Fruit fly (Drosophila melanogaster) whole organism, embryonic: ENCODE data around the gene CG5056.

Experiments
- Atf-2 ChIP-seq: fragments of 200-800 bp; sonication (Bioruptor generic); optimal IDR thresholded peaks from 2 replicates; lab custom pipeline; 2016; ENCODE audit warnings: missing biosample characterization, missing genetic modification characterization
- BtbVII ChIP-seq: fragments of 200-800 bp; sonication (Bioruptor generic); optimal IDR thresholded peaks from 3 replicates; lab custom pipeline; 2017; ENCODE audit warnings: missing biosample characterization, mild to moderate bottlenecking, missing genetic modification characterization
- CG10366 ChIP-seq: fragments of 200-800 bp; sonication (Bioruptor generic); IDR thresholded peaks from 2 replicates; pipeline ENCODE4 v1.3.6; 2022; ENCODE audit warnings: missing biosample characterization, missing genetic modification characterization
- CG10979 ChIP-seq: fragments of 200-800 bp; sonication (Bioruptor generic); optimal IDR thresholded peaks from 2 replicates; lab custom pipeline; 2018; ENCODE audit warnings: missing biosample characterization, mild to moderate bottlenecking, missing genetic modification characterization, moderate library complexity
- CG14014 ChIP-seq: fragments of 200-800 bp; sonication (Bioruptor generic); IDR thresholded peaks from 2 replicates; pipeline ENCODE4 v1.3.6; 2022; ENCODE audit warnings: missing biosample characterization, missing genetic modification characterization
- CG14050 ChIP-seq: fragments of 200-800 bp; sonication (Bioruptor generic); IDR thresholded peaks from 3 replicates; pipeline ENCODE4 v1.3.6; 2022; ENCODE audit warnings: missing biosample characterization, missing genetic modification characterization
- CG14441 ChIP-seq: fragments of 200-800 bp; sonication (Bioruptor generic); IDR thresholded peaks from 2 replicates; pipeline ENCODE4 v1.3.6; 2022; ENCODE audit warnings: missing biosample characterization, missing genetic modification characterization
- CG15601 ChIP-seq: fragments of 200-800 bp; sonication (Bioruptor generic); optimal IDR thresholded peaks from 3 replicates; lab custom pipeline; 2019; ENCODE audit warnings: missing biosample characterization, mild to moderate bottlenecking, missing genetic modification characterization, moderate library complexity
- CG17385 ChIP-seq: fragments of 200-800 bp; sonication (Bioruptor generic); optimal IDR thresholded peaks from 3 replicates; lab custom pipeline; 2018; ENCODE audit warnings: missing biosample characterization, mild to moderate bottlenecking, missing genetic modification characterization
- CG2889 ChIP-seq: fragments of 200-800 bp; sonication (Bioruptor generic); IDR thresholded peaks from 3 replicates; pipeline ENCODE4 v1.3.6; 2022; ENCODE audit warnings: missing biosample characterization, missing genetic modification characterization
- CG3281 ChIP-seq: fragments of 200-800 bp; sonication (Bioruptor generic); optimal IDR thresholded peaks from 3 replicates; lab custom pipeline; 2017; ENCODE audit warnings: missing biosample characterization, mild to moderate bottlenecking, missing genetic modification characterization
- CG33557 ChIP-seq: fragments of 200-800 bp; sonication (Bioruptor generic); optimal IDR thresholded peaks from 2 replicates; lab custom pipeline; 2019; ENCODE audit warnings: missing biosample characterization, mild to moderate bottlenecking, missing genetic modification characterization, moderate library complexity
- CG4282 ChIP-seq: fragments of 200-800 bp; sonication (Bioruptor generic); optimal IDR thresholded peaks from 2 replicates; lab custom pipeline; 2016; ENCODE audit warnings: missing biosample characterization, missing genetic modification characterization
- CG5953 ChIP-seq: fragments of 200-800 bp; sonication (Bioruptor generic); IDR thresholded peaks from 2 replicates; pipeline ENCODE4 v1.3.6; 2022; ENCODE audit warnings: missing biosample characterization, missing genetic modification characterization
- CG6791 ChIP-seq: fragments of 200-800 bp; sonication (Bioruptor generic); IDR thresholded peaks from 3 replicates; pipeline ENCODE4 v1.3.6; 2022; ENCODE audit warnings: missing biosample characterization, missing genetic modification characterization; ENCODE audit not compliant: partially characterized antibody
- CG8359 ChIP-seq: fragments of 200-800 bp; sonication (Bioruptor generic); optimal IDR thresholded peaks from 2 replicates; lab custom pipeline; 2017; ENCODE audit warnings: missing biosample characterization, mild to moderate bottlenecking, missing genetic modification characterization, borderline replicate concordance
- CG8388 ChIP-seq: fragments of 200-800 bp; sonication (Bioruptor generic); optimal IDR thresholded peaks from 2 replicates; lab custom pipeline; 2019; ENCODE audit warnings: missing biosample characterization, mild to moderate bottlenecking, missing genetic modification characterization, moderate library complexity
- CG9215 ChIP-seq: fragments of 200-800 bp; sonication (Bioruptor generic); IDR thresholded peaks from 2 replicates; pipeline ENCODE4 v1.3.6; 2022; ENCODE audit warnings: missing biosample characterization, missing genetic modification characterization
- CoRest ChIP-seq: fragments of 200-800 bp; sonication (Bioruptor generic); optimal IDR thresholded peaks from 3 replicates; lab custom pipeline; 2018; ENCODE audit warnings: missing biosample characterization, mild to moderate bottlenecking, missing genetic modification characterization, moderate library complexity
- Dp ChIP-seq: fragments of 200-800 bp; sonication (Bioruptor generic); optimal IDR thresholded peaks from 2 replicates; lab custom pipeline; 2018; ENCODE audit warnings: missing biosample characterization, mild to moderate bottlenecking, missing genetic modification characterization, moderate library complexity
- Fer3 ChIP-seq: fragments of 200-800 bp; sonication (Bioruptor generic); optimal IDR thresholded peaks from 2 replicates; lab custom pipeline; 2018; ENCODE audit warnings: missing biosample characterization, mild to moderate bottlenecking, missing genetic modification characterization, moderate library complexity
- HLH4C ChIP-seq: fragments of 200-800 bp; sonication (Bioruptor generic); IDR thresholded peaks from 3 replicates; pipeline ENCODE4 v1.3.6; 2022; ENCODE audit warnings: missing biosample characterization, missing genetic modification characterization; ENCODE audit not compliant: partially characterized antibody
- Hr51 ChIP-seq, 2 experiments: fragments of 200-800 bp; sonication (Bioruptor generic); optimal IDR thresholded peaks; 2 replicates in 1 of 2; 3 replicates in 1 of 2; lab custom pipeline; 2016 to 2018; ENCODE audit warnings: missing biosample characterization in 2 of 2, missing genetic modification characterization in 2 of 2, mild to moderate bottlenecking in 1 of 2, moderate library complexity in 1 of 2
- Lhr ChIP-seq: fragments of 200-800 bp; sonication (Bioruptor generic); optimal IDR thresholded peaks from 3 replicates; lab custom pipeline; 2017; ENCODE audit warnings: mild to moderate bottlenecking, missing biosample characterization, missing genetic modification reagents, missing genetic modification characterization
- PHDP ChIP-seq: fragments of 200-800 bp; sonication (Bioruptor generic); optimal IDR thresholded peaks from 3 replicates; lab custom pipeline; 2018; ENCODE audit warnings: missing biosample characterization, mild to moderate bottlenecking, missing genetic modification characterization, moderate library complexity
- Sox102F ChIP-seq: fragments of 200-800 bp; sonication (Bioruptor generic); optimal IDR thresholded peaks from 2 replicates; lab custom pipeline; 2018; ENCODE audit warnings: missing biosample characterization, mild to moderate bottlenecking, missing genetic modification characterization, moderate library complexity
- Taf1 ChIP-seq: fragments of 200-800 bp; sonication (Bioruptor generic); IDR thresholded peaks from 2 replicates; pipeline ENCODE4 v1.3.6; 2022; ENCODE audit warnings: missing biosample characterization, missing genetic modification characterization
- ac ChIP-seq: fragments of 200-800 bp; sonication (Bioruptor generic); optimal IDR thresholded peaks from 3 replicates; lab custom pipeline; 2017; ENCODE audit warnings: missing biosample characterization, mild to moderate bottlenecking, missing genetic modification characterization
- al ChIP-seq: fragments of 200-800 bp; sonication (Bioruptor generic); IDR thresholded peaks from 2 replicates; pipeline ENCODE4 v1.3.6; 2022; ENCODE audit warnings: missing biosample characterization, missing genetic modification characterization
- az2 ChIP-seq: fragments of 200-800 bp; sonication (Bioruptor generic); optimal IDR thresholded peaks from 3 replicates; lab custom pipeline; 2016; ENCODE audit warnings: missing biosample characterization, missing genetic modification characterization
- bigmax ChIP-seq: fragments of 200-800 bp; sonication (Bioruptor generic); optimal IDR thresholded peaks from 2 replicates; lab custom pipeline; 2018; ENCODE audit warnings: missing biosample characterization, mild to moderate bottlenecking, missing genetic modification characterization
- br ChIP-seq: fragments of >200 bp; optimal IDR thresholded peaks from 2 replicates; lab custom pipeline; 2017
- chif ChIP-seq, 2 experiments: fragments of 200-800 bp; sonication (Bioruptor generic); optimal IDR thresholded peaks; 3 replicates each; lab custom pipeline; 2016; ENCODE audit warnings: missing biosample characterization in 2 of 2, missing genetic modification characterization in 2 of 2
- crol ChIP-seq: fragments of 200-800 bp; sonication (Bioruptor generic); IDR thresholded peaks from 2 replicates; pipeline ENCODE4 v1.3.6; 2022; ENCODE audit warnings: missing biosample characterization, missing genetic modification characterization
- cwo ChIP-seq: fragments of 200-800 bp; sonication (Bioruptor generic); optimal IDR thresholded peaks from 3 replicates; lab custom pipeline; 2017; ENCODE audit warnings: missing biosample characterization, missing genetic modification characterization, mild to moderate bottlenecking, moderate library complexity, missing genetic modification reagents
- danr ChIP-seq: fragments of 200-800 bp; sonication (Bioruptor generic); IDR thresholded peaks from 2 replicates; pipeline ENCODE4 v1.3.6; 2022; ENCODE audit warnings: missing biosample characterization, missing genetic modification characterization
- eve ChIP-seq, 2 experiments: fragments of >200 bp; optimal IDR thresholded peaks; 2 replicates each; lab custom pipeline; 2017; ENCODE audit warnings: missing biosample characterization in 2 of 2, missing genetic modification characterization in 2 of 2
- grn ChIP-seq: fragments of 200-800 bp; sonication (Bioruptor generic); optimal IDR thresholded peaks from 3 replicates; lab custom pipeline; 2017; ENCODE audit warnings: missing biosample characterization, missing genetic modification characterization
- hkb ChIP-seq, 2 experiments: fragments of 200-800 bp in 1 of 2; fragments of >200 bp in 1 of 2; sonication (Bioruptor generic) in 1 of 2; IDR thresholded peaks in 1 of 2; optimal IDR thresholded peaks in 1 of 2; 2 replicates each; pipeline versions ENCODE4 v1.3.6 to Lab custom; 2017 to 2022; ENCODE audit warnings: missing biosample characterization in 1 of 2, missing genetic modification characterization in 1 of 2
- kay ChIP-seq: fragments of 200-800 bp; sonication (Bioruptor generic); optimal IDR thresholded peaks from 2 replicates; lab custom pipeline; 2016; ENCODE audit warnings: missing biosample characterization, missing genetic modification characterization
- lilli ChIP-seq: fragments of 200-800 bp; sonication (Bioruptor generic); optimal IDR thresholded peaks from 3 replicates; lab custom pipeline; 2016; ENCODE audit warnings: missing biosample characterization, missing genetic modification characterization
- mam ChIP-seq: fragments of 200-800 bp; sonication (Bioruptor generic); optimal IDR thresholded peaks from 3 replicates; lab custom pipeline; 2016; ENCODE audit warnings: missing biosample characterization, missing genetic modification characterization
- nerfin-1 ChIP-seq: fragments of 200-800 bp; sonication (Bioruptor generic); optimal IDR thresholded peaks from 3 replicates; lab custom pipeline; 2019; ENCODE audit warnings: missing biosample characterization, mild to moderate bottlenecking, missing genetic modification characterization, moderate library complexity
- nerfin-2 ChIP-seq: fragments of 200-800 bp; sonication (Bioruptor generic); IDR thresholded peaks from 2 replicates; pipeline ENCODE4 v1.3.6; 2022; ENCODE audit warnings: missing biosample characterization, missing genetic modification characterization; ENCODE audit not compliant: partially characterized antibody
- pum ChIP-seq: fragments of 200-800 bp; sonication (Bioruptor generic); optimal IDR thresholded peaks from 2 replicates; lab custom pipeline; 2016; ENCODE audit warnings: missing biosample characterization, missing genetic modification characterization
- sob ChIP-seq: fragments of 200-800 bp; sonication (Bioruptor generic); IDR thresholded peaks from 2 replicates; pipeline ENCODE4 v1.3.6; 2022; ENCODE audit warnings: missing biosample characterization, missing genetic modification characterization
- trem ChIP-seq: fragments of 200-800 bp; optimal IDR thresholded peaks from 3 replicates; lab custom pipeline; 2019; ENCODE audit warnings: missing biosample characterization, mild to moderate bottlenecking, missing genetic modification characterization, moderate library complexity
- unc-4 ChIP-seq: fragments of 200-800 bp; sonication (Bioruptor generic); IDR thresholded peaks from 2 replicates; pipeline ENCODE4 v1.3.6; 2022; ENCODE audit warnings: missing biosample characterization, missing genetic modification characterization; ENCODE audit not compliant: partially characterized antibody
- vfl ChIP-seq: fragments of 200-800 bp; sonication (Bioruptor generic); optimal IDR thresholded peaks from 2 replicates; lab custom pipeline; 2016; ENCODE audit warnings: missing biosample characterization, missing genetic modification characterization
- z ChIP-seq: fragments of 200-800 bp; sonication (Bioruptor generic); IDR thresholded peaks from 3 replicates; pipeline ENCODE4 v1.3.6; 2022; ENCODE audit warnings: missing biosample characterization, missing genetic modification characterization
- zen ChIP-seq: fragments of 200-800 bp; sonication (Bioruptor generic); optimal IDR thresholded peaks from 3 replicates; lab custom pipeline; 2018; ENCODE audit warnings: missing biosample characterization, mild to moderate bottlenecking, missing genetic modification characterization, moderate library complexity

The CG5056 gene

dm6 chr2L:10342471-10342870, 24.0 kb upstream of the CG5056 start, which contains the start of gene Sps2 (continued):
- TF ChIP-seq Atf-2 (GFP tag; lab: Kevin White, UChicago) (no peak), unc-4 (peak; percentile 78), Sox102F (no peak), Fer3 (tag; lab: Kevin White, UChicago) (no peak), CG8359 (no peak), nerfin-2 (GFP tag; lab: Robert Waterston, UW) (no peak), Hr51 (GFP tag; optimal IDR thresholded peaks at IDR 0.05; lab: Kevin White, UChicago) (no peak), CG14050 (GFP tag; lab: Robert Waterston, UW) (no peak), CG5953 (no peak), BtbVII (GFP tag; lab: Kevin White, UChicago) (no peak), CoRest (tag; lab: Kevin White, UChicago) (no peak), nerfin-1 (tag; lab: Kevin White, UChicago) (no peak), chif (GFP tag; optimal IDR thresholded peaks at IDR 0.05; lab: Kevin White, UChicago) (no peak), CG14014 (GFP tag; lab: Robert Waterston, UW) (no peak), ac (GFP tag; lab: Kevin White, UChicago) (no peak), CG10366 (GFP tag; lab: Robert Waterston, UW) (no peak), CG4282 (GFP tag; lab: Kevin White, UChicago) (no peak), az2 (GFP tag; lab: Kevin White, UChicago) (no peak), Lhr (GFP tag; lab: Kevin White, UChicago) (no peak), zen (no peak), CG2889 (GFP tag; lab: Robert Waterston, UW) (no peak), CG33557 (no peak), br (no peak), CG17385 (no peak), CG8388 (peak; percentile 51), CG6791 (GFP tag; lab: Robert Waterston, UW) (peak; percentile 83), crol (no peak), kay (GFP tag; lab: Kevin White, UChicago) (no peak), CG3281 (GFP tag; lab: Kevin White, UChicago) (no peak), CG9215 (GFP tag; lab: Robert Waterston, UW) (no peak), grn (GFP tag; lab: Kevin White, UChicago) (peak; percentile 94), hkb (optimal IDR thresholded peaks at IDR 0.05; lab: Kevin White, UChicago) (no peak), hkb (GFP tag; IDR thresholded peaks at IDR 0.05; lab: Robert Waterston, UW) (no peak), trem (tag; lab: Kevin White, UChicago) (peak; percentile 27), bigmax (no peak), sob (GFP tag; lab: Robert Waterston, UW) (0 out of 2 replicates have a peak, but pooled peaks have one; percentile 30), vfl (GFP tag; lab: Kevin White, UChicago) (no peak), pum (GFP tag; lab: Kevin White, UChicago) (no peak), al (no peak), CG15601 (tag; lab: Kevin White, UChicago) (peak; percentile 30), lilli (GFP tag; lab: Kevin White, UChicago) (peak; percentile 18), danr (GFP tag; lab: Robert Waterston, UW) (no peak), CG10979 (tag; lab: Kevin White, UChicago) (peak; percentile 24), cwo (GFP tag; lab: Kevin White, UChicago) (no peak), HLH4C (peak; percentile 53; the same call in 1 of the 3 replicates), Dp (GFP tag; lab: Kevin White, UChicago) (peak; percentile 18), z (no peak), eve (GFP tag; optimal IDR thresholded peaks at IDR 0.05; lab: Kevin White, UChicago) (no peak), CG14441 (GFP tag; lab: Robert Waterston, UW) (peak; percentile 37; the same call in 1 of the 2 replicates), PHDP (no peak), Taf1 (no peak), mam (GFP tag; lab: Kevin White, UChicago) (peak; percentile 1)
